Worm (Caenorhabditis elegans): ENCODE data around the gene cut-1.
A peak's percentile ranks its signal among the peaks of the same experiment; 100 is the strongest.

The cut-1 gene

DNA sequence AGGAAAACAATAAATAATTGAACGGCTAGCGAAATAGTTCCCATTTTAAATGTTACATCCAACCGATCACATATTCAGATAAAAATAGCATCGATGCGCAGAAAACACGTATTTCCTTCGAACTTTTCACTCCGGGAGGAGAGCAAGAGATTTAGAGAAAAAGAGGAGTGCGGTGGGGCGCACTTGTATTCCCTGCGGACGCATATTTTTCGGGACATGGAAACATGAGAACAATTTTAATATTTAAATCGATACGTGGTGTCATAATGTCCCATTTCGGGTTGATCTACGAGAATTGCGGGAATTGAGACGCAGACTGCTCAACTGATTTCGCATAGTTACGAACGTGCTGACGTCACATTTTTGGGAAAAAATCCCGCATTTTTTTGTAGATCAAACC lies 24.5 kb downstream of the cut-1 start, which contains the start of gene C47G2.4 (continued):
- peak in 1 of 2 experiments; percentile 40 for TF ChIP-seq mdl-1 (tag; optimal IDR thresholded peaks at IDR 0.05)
- peak; percentile 81 for TF ChIP-seq nhr-71 (tag; optimal IDR thresholded peaks at IDR 0.05)

ce11 chrII:11297217-11297738 lies 28.4 kb downstream of the cut-1 start, which contains the start of gene saps-1:
saps-1 (plus strand) TSS chrII:11297688.
- no peak for TF ChIP-seq ets-5 (GFP tag; IDR thresholded peaks at IDR 0.05)
- no peak for TF ChIP-seq jun-1 (tag; optimal IDR thresholded peaks at IDR 0.05)
- TF ChIP-seq unc-30 (tag; optimal IDR thresholded peaks at IDR 0.05), result no peak
- TF ChIP-seq sup-37 (GFP tag; optimal IDR thresholded peaks at IDR 0.05), result no peak
- no peak for TF ChIP-seq egl-27 (tag; optimal IDR thresholded peaks at IDR 0.05)
- no peak for TF ChIP-seq C16A3.4 (tag; optimal IDR thresholded peaks at IDR 0.05)
- no peak for TF ChIP-seq nhr-84 (tag; optimal IDR thresholded peaks at IDR 0.05)
- no peak for TF ChIP-seq ceh-88 (GFP tag; IDR thresholded peaks at IDR 0.05)
- TF ChIP-seq unc-130 (tag; optimal IDR thresholded peaks at IDR 0.05), result no peak
- no peak for TF ChIP-seq efl-3 (GFP tag; optimal IDR thresholded peaks at IDR 0.05)
- TF ChIP-seq pax-3 (tag; optimal IDR thresholded peaks at IDR 0.05), result no peak
- TF ChIP-seq grh-1 (GFP tag; IDR thresholded peaks at IDR 0.05), result no peak
- TF ChIP-seq isw-1 (GFP tag; IDR thresholded peaks at IDR 0.05), result no peak
- TF ChIP-seq Y116A8C.19 (tag; optimal IDR thresholded peaks at IDR 0.05; ENCODE audit: borderline replicate concordance), result no peak
- TF ChIP-seq mdl-1 (tag; optimal IDR thresholded peaks at IDR 0.05), result peak in 1 of 2 experiments; percentile 7
- no peak for TF ChIP-seq nhr-77 (tag; optimal IDR thresholded peaks at IDR 0.05)
- no peak for TF ChIP-seq fkh-4 (tag; optimal IDR thresholded peaks at IDR 0.05; ENCODE audit: borderline replicate concordance)
- TF ChIP-seq nhr-19 (GFP tag; conservative IDR thresholded peaks at IDR 0.05), result no peak
- no peak for TF ChIP-seq nhr-90 (tag; optimal IDR thresholded peaks at IDR 0.05; ENCODE audit: poor library complexity)
- no peak for TF ChIP-seq tbx-2 (tag; optimal IDR thresholded peaks at IDR 0.05)
- peak; percentile 6 for TF ChIP-seq mep-1 (tag; optimal IDR thresholded peaks at IDR 0.05)
- no peak for TF ChIP-seq mef-2 (tag; optimal IDR thresholded peaks at IDR 0.05)
- TF ChIP-seq lin-35 (GFP tag; optimal IDR thresholded peaks at IDR 0.05), result peak; percentile 25 to 58
- no peak for TF ChIP-seq ama-1 (optimal IDR thresholded peaks at IDR 0.05)
- TF ChIP-seq C34B4.2 (tag; optimal IDR thresholded peaks at IDR 0.05), result no peak
- TF ChIP-seq lin-39 (tag; optimal IDR thresholded peaks at IDR 0.05), result no peak
- no peak for TF ChIP-seq lin-13 (GFP tag; optimal IDR thresholded peaks at IDR 0.05)
- no peak for TF ChIP-seq lin-14 (GFP tag; optimal IDR thresholded peaks at IDR 0.05)
- TF ChIP-seq irx-1 (tag; optimal IDR thresholded peaks at IDR 0.05), result no peak
- no peak for TF ChIP-seq pqm-1 (tag; optimal IDR thresholded peaks at IDR 0.05)
- TF ChIP-seq ztf-11 (tag; optimal IDR thresholded peaks at IDR 0.05), result no peak
- TF ChIP-seq fkh-8 (tag; optimal IDR thresholded peaks at IDR 0.05), result no peak
- TF ChIP-seq nhr-71 (tag; optimal IDR thresholded peaks at IDR 0.05), result peak; percentile 19
- no peak for TF ChIP-seq hlh-17 (GFP tag; optimal IDR thresholded peaks at IDR 0.05; ENCODE audit: borderline replicate concordance)
- no peak for TF ChIP-seq egl-13 (tag; optimal IDR thresholded peaks at IDR 0.05)
- peak; percentile 48 to 58 for TF ChIP-seq efl-1 (optimal IDR thresholded peaks at IDR 0.05)
- peak; percentile 38 to 94 for TF ChIP-seq efl-1 (GFP tag; optimal IDR thresholded peaks at IDR 0.05 in 1 of 2)
- TF ChIP-seq ztf-4 (tag; optimal IDR thresholded peaks at IDR 0.05), result no peak
- TF ChIP-seq aly-2 (tag; optimal IDR thresholded peaks at IDR 0.05), result no peak
- TF ChIP-seq snu-23 (GFP tag; optimal IDR thresholded peaks at IDR 0.05), result peak; percentile 37
- TF ChIP-seq nhr-76 (tag; optimal IDR thresholded peaks at IDR 0.05), result no peak
- no peak for TF ChIP-seq pag-3 (tag; optimal IDR thresholded peaks at IDR 0.05; ENCODE audit: borderline replicate concordance, insufficient read depth)
- TF ChIP-seq rnt-1 (tag; optimal IDR thresholded peaks at IDR 0.05), result peak; percentile 35
- no peak for TF ChIP-seq ceh-90 (tag; optimal IDR thresholded peaks at IDR 0.05)
- TF ChIP-seq nhr-11 (tag; optimal IDR thresholded peaks at IDR 0.05), result no peak
- no peak for TF ChIP-seq ceh-63 (GFP tag; optimal IDR thresholded peaks at IDR 0.05)
- TF ChIP-seq ces-1 (GFP tag; optimal IDR thresholded peaks at IDR 0.05), result no peak
- no peak for TF ChIP-seq xbp-1 (tag; optimal IDR thresholded peaks at IDR 0.05)
- peak in 1 of 3 experiments; percentile 52 for TF ChIP-seq ceh-82 (tag; optimal IDR thresholded peaks at IDR 0.05)
- TF ChIP-seq nhr-47 (tag; optimal IDR thresholded peaks at IDR 0.05), result peak; percentile 12
